Worm (Caenorhabditis elegans) whole organism, L1 larva: Measurements from ENCODE around the gene mppb-1.

Source experiments
- Y116A8C.19 ChIP-seq: sonication (generic microtip); optimal IDR thresholded peaks from 2 replicates; lab custom pipeline; 2016; ENCODE audit warnings: missing compliant biosample characterization, missing genetic modification characterization, borderline replicate concordance
- aly-2 ChIP-seq: fragments of 150-350 bp; optimal IDR thresholded peaks from 2 replicates; lab custom pipeline; 2014; ENCODE audit warnings: missing biosample characterization, missing genetic modification characterization
- ama-1 ChIP-seq: fragments of 150-350 bp; optimal IDR thresholded peaks from 2 replicates; lab custom pipeline; 2014
- ceh-63 ChIP-seq: fragments of 200-800 bp; sonication (Bioruptor generic); optimal IDR thresholded peaks from 2 replicates; lab custom pipeline; 2018; ENCODE audit warnings: mild to moderate bottlenecking, missing genetic modification characterization, missing compliant biosample characterization
- ces-1 ChIP-seq: fragments of 150-350 bp; optimal IDR thresholded peaks from 2 replicates; lab custom pipeline; 2014; ENCODE audit warnings: missing biosample characterization, missing genetic modification reagents, missing genetic modification characterization
- dpl-1 ChIP-seq, 3 experiments: fragments of 150-350 bp in 2 of 3; sonication (generic microtip) in 1 of 3; optimal IDR thresholded peaks; 2 replicates each; lab custom pipeline; 2014 to 2017; ENCODE audit warnings: missing biosample characterization in 3 of 3, missing genetic modification characterization in 3 of 3, missing genetic modification reagents in 3 of 3
- dsc-1 ChIP-seq: sonication (generic microtip); optimal IDR thresholded peaks from 2 replicates; lab custom pipeline; 2016; ENCODE audit warnings: mild to moderate bottlenecking, missing genetic modification characterization, missing compliant biosample characterization
- efl-1 ChIP-seq, 4 experiments: fragments of 150-350 bp; optimal IDR thresholded peaks in 3 of 4; peaks in 1 of 4; 1 replicate in 1 of 4; 2 replicates in 3 of 4; lab custom pipeline; 2014; ENCODE audit warnings: missing biosample characterization in 2 of 4, missing genetic modification characterization in 2 of 4, missing genetic modification reagents in 2 of 4
- egl-27 ChIP-seq, 2 experiments: fragments of 150-350 bp in 1 of 2; sonication (generic microtip); optimal IDR thresholded peaks; 3 replicates each; lab custom pipeline; 2017 to 2018; ENCODE audit warnings: missing biosample characterization in 2 of 2, missing genetic modification characterization in 2 of 2, missing genetic modification reagents in 2 of 2
- elt-2 ChIP-seq: sonication (generic microtip); optimal IDR thresholded peaks from 2 replicates; lab custom pipeline; 2016; ENCODE audit warnings: missing genetic modification characterization, mild to moderate bottlenecking, inconsistent platforms, missing compliant biosample characterization, missing genetic modification reagents
- fkh-10 ChIP-seq: sonication (generic microtip); optimal IDR thresholded peaks from 2 replicates; lab custom pipeline; 2017; ENCODE audit warnings: missing biosample characterization, missing genetic modification reagents, missing genetic modification characterization
- fos-1 ChIP-seq: fragments of 150-350 bp; optimal IDR thresholded peaks from 2 replicates; lab custom pipeline; 2014; ENCODE audit warnings: missing biosample characterization, missing genetic modification characterization
- hlh-4 ChIP-seq: sonication (generic microtip); optimal IDR thresholded peaks from 2 replicates; lab custom pipeline; 2016; ENCODE audit warnings: mild to moderate bottlenecking, missing genetic modification characterization, missing compliant biosample characterization
- hpl-2 ChIP-seq: fragments of 150-350 bp; optimal IDR thresholded peaks from 2 replicates; lab custom pipeline; 2014; ENCODE audit warnings: missing biosample characterization, missing genetic modification reagents, missing genetic modification characterization
- isw-1 ChIP-seq: fragments of 200-800 bp; sonication (Bioruptor generic); IDR thresholded peaks from 2 replicates; pipeline ENCODE4 v1.3.6; 2022; ENCODE audit warnings: missing genetic modification characterization, missing compliant biosample characterization
- jun-1 ChIP-seq: fragments of 150-350 bp; optimal IDR thresholded peaks from 2 replicates; lab custom pipeline; 2014; ENCODE audit warnings: missing biosample characterization, missing genetic modification reagents, missing genetic modification characterization
- lin-13 ChIP-seq: fragments of 150-350 bp; optimal IDR thresholded peaks from 2 replicates; lab custom pipeline; 2014; ENCODE audit warnings: missing biosample characterization, missing genetic modification reagents, missing genetic modification characterization
- lin-14 ChIP-seq: fragments of 200-800 bp; sonication (Bioruptor generic); optimal IDR thresholded peaks from 2 replicates; lab custom pipeline; 2018; ENCODE audit warnings: mild to moderate bottlenecking, missing genetic modification characterization, moderate library complexity, missing compliant biosample characterization
- lin-15B ChIP-seq: fragments of 150-350 bp; sonication (generic microtip); optimal IDR thresholded peaks from 3 replicates; lab custom pipeline; 2014; ENCODE audit warnings: missing biosample characterization, missing genetic modification characterization
- lsy-2 ChIP-seq, 2 experiments: fragments of 150-350 bp; optimal IDR thresholded peaks; 2 replicates each; lab custom pipeline; 2014; ENCODE audit warnings: missing biosample characterization in 2 of 2, missing genetic modification characterization in 2 of 2
- mef-2 ChIP-seq: fragments of 150-350 bp; optimal IDR thresholded peaks from 2 replicates; lab custom pipeline; 2014; ENCODE audit warnings: missing biosample characterization, missing genetic modification characterization
- mep-1 ChIP-seq: fragments of 150-350 bp; optimal IDR thresholded peaks from 2 replicates; lab custom pipeline; 2014; ENCODE audit warnings: missing biosample characterization, missing genetic modification characterization
- nhr-47 ChIP-seq: sonication (generic microtip); optimal IDR thresholded peaks from 2 replicates; lab custom pipeline; 2016; ENCODE audit warnings: mild to moderate bottlenecking, missing genetic modification characterization, moderate library complexity, missing compliant biosample characterization
- nhr-71 ChIP-seq: sonication (generic microtip); optimal IDR thresholded peaks from 2 replicates; lab custom pipeline; 2016; ENCODE audit warnings: mild to moderate bottlenecking, missing genetic modification characterization, moderate library complexity, missing compliant biosample characterization
- nhr-84 ChIP-seq: sonication (generic microtip); optimal IDR thresholded peaks from 2 replicates; lab custom pipeline; 2017; ENCODE audit warnings: missing biosample characterization, missing genetic modification characterization
- nhr-85 ChIP-seq: sonication (generic microtip); peaks from one replicate; lab custom pipeline; 2016; ENCODE audit warnings: missing genetic modification characterization, inconsistent platforms, missing compliant biosample characterization
- pag-3 ChIP-seq: sonication (generic microtip); optimal IDR thresholded peaks from 2 replicates; lab custom pipeline; 2017; ENCODE audit warnings: missing genetic modification characterization, mild to moderate bottlenecking, missing compliant biosample characterization, antibody characterized with exemption, borderline replicate concordance; ENCODE audit not compliant: insufficient read depth
- pqm-1 ChIP-seq: sonication (generic microtip); optimal IDR thresholded peaks from 3 replicates; lab custom pipeline; 2017; ENCODE audit warnings: missing biosample characterization, missing genetic modification characterization
- skn-1 ChIP-seq: fragments of 150-350 bp; optimal IDR thresholded peaks from 2 replicates; lab custom pipeline; 2014; ENCODE audit warnings: missing biosample characterization, missing genetic modification characterization
- sox-4 ChIP-seq: sonication (generic microtip); optimal IDR thresholded peaks from 2 replicates; lab custom pipeline; 2016; ENCODE audit warnings: missing genetic modification characterization, missing compliant biosample characterization
- sptf-1 ChIP-seq: fragments of 150-350 bp; optimal IDR thresholded peaks from 2 replicates; lab custom pipeline; 2014; ENCODE audit warnings: missing biosample characterization, missing genetic modification characterization
- sup-37 ChIP-seq: fragments of 200-800 bp; sonication (Bioruptor generic); optimal IDR thresholded peaks from 2 replicates; lab custom pipeline; 2018; ENCODE audit warnings: mild to moderate bottlenecking, missing genetic modification characterization, missing compliant biosample characterization
- tbx-2 ChIP-seq: sonication (generic microtip); optimal IDR thresholded peaks from 2 replicates; lab custom pipeline; 2016; ENCODE audit warnings: missing genetic modification characterization, missing compliant biosample characterization
- tlp-1 ChIP-seq: fragments of 150-350 bp; optimal IDR thresholded peaks from 2 replicates; lab custom pipeline; 2014; ENCODE audit warnings: missing biosample characterization, missing genetic modification characterization
- unc-30 ChIP-seq: sonication (generic microtip); optimal IDR thresholded peaks from 2 replicates; lab custom pipeline; 2017; ENCODE audit warnings: missing biosample characterization, missing genetic modification characterization
- vab-15 ChIP-seq: sonication (generic microtip); optimal IDR thresholded peaks from 2 replicates; lab custom pipeline; 2017; ENCODE audit warnings: missing genotype, mild to moderate bottlenecking, missing genetic modification characterization, missing compliant biosample characterization
- zag-1 ChIP-seq: fragments of 150-350 bp; optimal IDR thresholded peaks from 2 replicates; lab custom pipeline; 2014; ENCODE audit warnings: missing biosample characterization, missing genetic modification characterization
- ztf-11 ChIP-seq, 2 experiments: sonication (generic microtip); optimal IDR thresholded peaks; 2 replicates each; lab custom pipeline; 2016 to 2017; ENCODE audit warnings: missing genetic modification characterization in 2 of 2, missing biosample characterization in 1 of 2, missing compliant biosample characterization in 1 of 2

Gene mppb-1

DNA sequence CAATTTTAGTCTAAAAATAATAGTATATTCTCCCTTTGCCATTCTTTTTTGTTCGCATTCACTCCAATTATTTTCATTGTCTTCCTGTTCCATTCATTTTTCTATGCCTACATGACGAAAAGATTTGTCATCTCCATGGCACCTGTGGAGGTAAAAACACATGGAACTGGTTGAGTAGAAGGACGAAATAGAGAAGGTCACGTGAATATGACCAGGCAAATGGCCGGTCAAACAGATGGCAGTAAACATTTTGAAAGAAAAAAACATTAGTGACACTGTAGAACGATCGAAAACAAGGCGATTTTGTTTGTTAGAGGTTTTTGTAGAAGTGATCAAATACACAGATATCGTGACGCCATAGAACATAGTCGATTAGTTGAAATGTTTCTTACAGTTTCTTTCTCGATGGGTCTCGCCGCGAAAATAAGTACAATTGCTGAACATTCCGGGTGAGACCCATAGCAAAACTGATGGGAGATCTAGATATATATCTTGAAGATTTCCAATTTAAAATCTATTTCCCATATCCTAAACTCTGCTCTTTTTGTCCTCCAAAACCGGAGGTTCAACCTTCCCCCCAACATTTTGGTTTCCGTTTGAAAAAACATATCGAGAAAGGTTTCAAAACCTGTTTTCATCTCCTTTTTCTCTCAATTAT lies 16.2 kb downstream of the mppb-1 start (continued):
- TF ChIP-seq efl-1 (optimal IDR thresholded peaks at IDR 0.05; lab: Kevin White, UChicago) (peak in 1 of 2 experiments; percentile 10), efl-1 (GFP tag; optimal IDR thresholded peaks at IDR 0.05 in 1 of 2; lab: Kevin White, UChicago) (peak in 1 of 2 experiments; percentile 85), isw-1 (no peak), lsy-2 (tag; optimal IDR thresholded peaks at IDR 0.05; lab: Kevin White, UChicago) (peak; percentile 7 to 26), tbx-2 (tag; lab: Kevin White, UChicago) (peak; percentile 16), ztf-11 (tag; optimal IDR thresholded peaks at IDR 0.05; lab: Kevin White, UChicago) (no peak), dsc-1 (tag; lab: Kevin White, UChicago) (no peak), sox-4 (tag; lab: Kevin White, UChicago) (no peak), Y116A8C.19 (tag; lab: Kevin White, UChicago) (no peak), sup-37 (GFP tag; lab: Kevin White, UChicago) (no peak), fos-1 (tag; lab: Kevin White, UChicago) (no peak), aly-2 (tag; lab: Kevin White, UChicago) (no peak)
- TF ChIP-seq, all 84 proteins: peak for 21

DNA sequence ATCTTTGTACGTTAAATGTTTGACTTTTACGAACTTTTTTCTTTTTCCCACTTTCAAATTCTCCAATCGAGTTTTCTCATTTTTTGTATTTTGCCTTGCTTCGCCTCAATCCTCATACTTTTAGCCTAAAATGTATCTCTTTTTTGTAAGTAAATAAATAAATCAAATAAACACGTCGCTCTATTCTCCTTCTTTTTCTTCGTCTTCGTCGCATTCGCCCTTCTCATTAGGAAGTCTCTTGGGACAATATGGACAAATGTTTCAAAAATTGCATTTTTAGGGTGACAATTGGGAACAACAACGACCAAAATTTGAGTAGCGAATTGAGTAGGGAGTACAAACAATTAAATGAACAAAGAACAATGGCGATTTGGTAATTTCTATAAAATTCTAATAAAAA lies 17.5 kb downstream of the mppb-1 start:
- TF ChIP-seq efl-1 (optimal IDR thresholded peaks at IDR 0.05; lab: Kevin White, UChicago) (peak in 1 of 2 experiments; percentile 5), efl-1 (GFP tag; optimal IDR thresholded peaks at IDR 0.05 in 1 of 2; lab: Kevin White, UChicago) (peak in 1 of 2 experiments; percentile 51), Y116A8C.19 (tag; lab: Kevin White, UChicago) (no peak), nhr-85 (no peak), nhr-71 (tag; lab: Kevin White, UChicago) (peak; percentile 25), lin-14 (GFP tag; lab: Kevin White, UChicago) (peak; percentile 86), tbx-2 (tag; lab: Kevin White, UChicago) (peak; percentile 43), nhr-84 (no peak), mep-1 (tag; lab: Kevin White, UChicago) (peak; percentile 1), ces-1 (GFP tag; lab: Kevin White, UChicago) (peak; percentile 84), zag-1 (tag; lab: Kevin White, UChicago) (peak; percentile 2), egl-27 (tag; optimal IDR thresholded peaks at IDR 0.05; lab: Kevin White, UChicago) (no peak), dpl-1 (GFP tag; optimal IDR thresholded peaks at IDR 0.05; lab: Kevin White, UChicago) (peak in 1 of 3 experiments; percentile 7), fkh-10 (GFP tag; lab: Kevin White, UChicago) (peak; percentile 68), jun-1 (tag; lab: Kevin White, UChicago) (no peak)
- TF ChIP-seq, all 84 proteins: peak for 9

DNA sequence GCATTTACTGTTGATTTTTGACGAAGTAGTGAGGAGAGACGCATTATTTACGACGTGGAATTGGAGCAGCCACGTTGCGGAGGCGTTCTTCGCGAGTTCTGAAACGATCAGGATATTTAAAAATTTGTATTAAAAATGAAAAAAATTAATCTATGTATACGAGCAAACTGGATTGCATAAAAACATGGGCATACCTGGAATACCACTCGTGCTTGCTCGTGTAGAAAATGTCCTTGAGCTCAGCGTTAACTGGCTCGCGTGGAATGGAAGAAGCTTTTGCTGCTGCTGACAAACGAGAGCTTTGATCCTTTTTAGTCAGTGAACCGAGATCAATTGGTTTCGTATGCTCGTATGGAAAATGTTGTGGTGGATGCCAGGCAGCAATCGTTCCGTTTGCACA lies 19.5 kb downstream of the mppb-1 start, which contains the start of gene lpl-1:
lpl-1 (minus strand) TSS at position 101 of the 400 bp plus-strand sequence.
- TF ChIP-seq ceh-63 (GFP tag; lab: Kevin White, UChicago) = no peak
- no peak for TF ChIP-seq pag-3
- TF ChIP-seq mef-2 (tag; lab: Kevin White, UChicago) = no peak
- TF ChIP-seq lin-13 (GFP tag; lab: Kevin White, UChicago) = no peak
- no peak for TF ChIP-seq lin-15B
- TF ChIP-seq sup-37 (GFP tag; lab: Kevin White, UChicago) = no peak
- no peak for TF ChIP-seq jun-1 (tag; lab: Kevin White, UChicago)
- no peak for TF ChIP-seq sptf-1 (tag; lab: Kevin White, UChicago)
- TF ChIP-seq fos-1 (tag; lab: Kevin White, UChicago) = no peak
- TF ChIP-seq lsy-2 (tag; optimal IDR thresholded peaks at IDR 0.05; lab: Kevin White, UChicago) = no peak
- TF ChIP-seq ama-1 (lab: Kevin White, UChicago) = no peak
- TF ChIP-seq hpl-2 = no peak
- TF ChIP-seq unc-30 = no peak
- TF ChIP-seq hlh-4 (tag; lab: Kevin White, UChicago) = no peak
- TF ChIP-seq, all 84 proteins: peak for 0

- TF ChIP-seq pag-3 = no peak
- TF ChIP-seq sptf-1 (tag; lab: Kevin White, UChicago) = no peak
- no peak for TF ChIP-seq nhr-85
- TF ChIP-seq nhr-47 (tag; lab: Kevin White, UChicago) = no peak
- no peak for TF ChIP-seq skn-1
- TF ChIP-seq vab-15 (tag; lab: Kevin White, UChicago) = no peak
- TF ChIP-seq lin-15B = no peak
- no peak for TF ChIP-seq elt-2
- TF ChIP-seq tlp-1 (tag; lab: Kevin White, UChicago) = no peak
- no peak for TF ChIP-seq dpl-1 (GFP tag; optimal IDR thresholded peaks at IDR 0.05; lab: Kevin White, UChicago)
- TF ChIP-seq jun-1 (tag; lab: Kevin White, UChicago) = no peak
- TF ChIP-seq zag-1 (tag; lab: Kevin White, UChicago) = no peak
- TF ChIP-seq ces-1 (GFP tag; lab: Kevin White, UChicago) = no peak
- TF ChIP-seq pqm-1 (tag; lab: Kevin White, UChicago) = no peak
- TF ChIP-seq, all 84 proteins: peak for 0
Measured at ce11 chrIV:9094356-9094755, 19.9 kb downstream of the mppb-1 start, which contains the start of gene mrpl-42. Gene mrpl-42, minus strand, starts transcription at chrIV:9094456.
